Worm (Caenorhabditis elegans): ENCODE measurements around the gene C46C2.3.

The C46C2.3 gene

ce11 chrIV:9196755-9197154 lies 28.2 kb upstream of the C46C2.3 start (continued):
- TF ChIP-seq rpc-1 (optimal IDR thresholded peaks at IDR 0.05) (no peak), rpc-1 (tag; optimal IDR thresholded peaks at IDR 0.05) (no peak), ztf-22 (GFP tag; optimal IDR thresholded peaks at IDR 0.05) (no peak), B0261.1 (tag; optimal IDR thresholded peaks at IDR 0.05) (no peak), lin-26 (GFP tag; IDR thresholded peaks at IDR 0.05) (no peak), attf-3 (GFP tag; conservative IDR thresholded peaks at IDR 0.05) (no peak), tlf-1 (GFP tag; optimal IDR thresholded peaks at IDR 0.05) (no peak)

DNA sequence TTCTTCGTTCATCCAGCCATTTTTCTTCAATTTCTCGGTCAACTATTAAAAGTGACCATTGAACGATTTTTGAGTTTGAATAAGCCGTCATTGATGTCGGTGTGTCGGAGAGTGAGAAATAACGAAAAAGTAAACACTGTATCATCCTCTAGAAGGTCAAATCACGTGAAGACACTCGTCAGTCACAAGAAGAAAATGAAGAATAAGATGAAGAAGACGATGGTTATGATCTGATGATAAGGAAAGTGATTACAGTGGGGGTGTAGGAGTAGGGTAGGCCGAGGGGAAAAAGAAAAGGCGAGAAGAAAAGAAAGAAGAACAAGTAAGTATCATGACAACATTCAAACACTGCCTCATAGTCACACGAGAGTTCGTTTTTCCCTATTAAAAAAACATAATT lies 26.8 kb upstream of the C46C2.3 start:
- TF ChIP-seq madf-6 (GFP tag; IDR thresholded peaks at IDR 0.05) (no peak), Y79H2A.3 (GFP tag; conservative IDR thresholded peaks at IDR 0.05) (0 out of 2 replicates have a peak, but pooled peaks have one; percentile 18), tlf-1 (GFP tag; optimal IDR thresholded peaks at IDR 0.05) (peak; percentile 14), ztf-3 (GFP tag; optimal IDR thresholded peaks at IDR 0.05) (no peak), nhr-80 (tag; optimal IDR thresholded peaks at IDR 0.05) (peak; percentile 69), rpc-1 (optimal IDR thresholded peaks at IDR 0.05) (no peak), rpc-1 (tag; optimal IDR thresholded peaks at IDR 0.05) (no peak), Y53F4B.3 (GFP tag; IDR thresholded peaks at IDR 0.05) (no peak), nfya-2 (GFP tag; IDR thresholded peaks at IDR 0.05) (no peak), C06A6.2 (GFP tag; conservative IDR thresholded peaks at IDR 0.05) (no peak), C17E4.6 (GFP tag; IDR thresholded peaks at IDR 0.05) (no peak), fkh-3 (tag; optimal IDR thresholded peaks at IDR 0.05) (no peak), attf-5 (GFP tag; optimal IDR thresholded peaks at IDR 0.05) (peak; percentile 54), aptf-3 (GFP tag; IDR thresholded peaks at IDR 0.05) (no peak), hrde-1 (tag; optimal IDR thresholded peaks at IDR 0.05; ENCODE audit: borderline replicate concordance) (no peak), F37B4.10 (GFP tag; IDR thresholded peaks at IDR 0.05) (no peak), bed-2 (GFP tag; IDR thresholded peaks at IDR 0.05) (no peak), athp-1 (tag; optimal IDR thresholded peaks at IDR 0.05) (no peak), gei-17 (GFP tag; optimal IDR thresholded peaks at IDR 0.05) (no peak), pha-4 (tag; optimal IDR thresholded peaks at IDR 0.05) (no peak), hmg-20 (GFP tag; IDR thresholded peaks at IDR 0.05) (no peak), akir-1 (GFP tag; optimal IDR thresholded peaks at IDR 0.05) (no peak), mxl-1 (tag; optimal IDR thresholded peaks at IDR 0.05) (no peak), madf-3 (GFP tag; IDR thresholded peaks at IDR 0.05) (no peak), zfh-2 (GFP tag; conservative IDR thresholded peaks at IDR 0.05) (no peak), Y67H2A.10 (GFP tag; conservative IDR thresholded peaks at IDR 0.05) (no peak), madf-8 (GFP tag; conservative IDR thresholded peaks at IDR 0.05) (no peak), snpc-1.1 (tag; optimal IDR thresholded peaks at IDR 0.05; ENCODE audit: insufficient read depth) (no peak), ekl-4 (GFP tag; IDR thresholded peaks at IDR 0.05) (no peak), snpc-1.3 (tag; optimal IDR thresholded peaks at IDR 0.05; ENCODE audit: insufficient read depth) (no peak), B0019.2 (GFP tag; conservative IDR thresholded peaks at IDR 0.05) (no peak), chd-7 (tag; optimal IDR thresholded peaks at IDR 0.05) (no peak), F23B12.7 (tag; optimal IDR thresholded peaks at IDR 0.05; ENCODE audit: insufficient read depth) (no peak), zim-3 (tag; optimal IDR thresholded peaks at IDR 0.05) (no peak), dpl-1 (GFP tag; optimal IDR thresholded peaks at IDR 0.05) (no peak), rcor-1 (GFP tag; IDR thresholded peaks at IDR 0.05) (no peak), dpff-1 (tag; optimal IDR thresholded peaks at IDR 0.05) (no peak), F57A8.1 (GFP tag; optimal IDR thresholded peaks at IDR 0.05) (no peak), hsf-1 (GFP tag; IDR thresholded peaks at IDR 0.05) (peak; percentile 69; the same call in 1 of the 2 replicates), lag-1 (GFP tag; IDR thresholded peaks at IDR 0.05) (no peak), nfyb-1 (GFP tag; IDR thresholded peaks at IDR 0.05) (no peak), Y95B8A.8 (GFP tag; IDR thresholded peaks at IDR 0.05) (no peak), rec-8 (tag; optimal IDR thresholded peaks at IDR 0.05) (no peak)

Data from whole organism, young adult.